Worm (Caenorhabditis elegans) whole organism, L3 larva: ENCODE results near the gene ncx-7.

ENCODE experiments used
- aly-2 ChIP-seq: fragments of 150-350 bp; optimal IDR thresholded peaks from 2 replicates; lab custom pipeline; 2014; ENCODE audit warnings: missing biosample characterization, missing genetic modification characterization
- egl-27 ChIP-seq: sonication (generic microtip); optimal IDR thresholded peaks from 4 replicates; lab custom pipeline; 2017; ENCODE audit warnings: missing biosample characterization, missing genetic modification reagents, missing genetic modification characterization
- lin-15B ChIP-seq: fragments of 150-350 bp; optimal IDR thresholded peaks from 2 replicates; lab custom pipeline; 2014; ENCODE audit warnings: missing biosample characterization, missing genetic modification characterization
- nfya-1 ChIP-seq: sonication (generic microtip); optimal IDR thresholded peaks from 2 replicates; lab custom pipeline; 2017; ENCODE audit warnings: missing genetic modification characterization, mild to moderate bottlenecking, missing compliant biosample characterization, antibody characterized with exemption, moderate library complexity; ENCODE audit not compliant: insufficient read depth
- nhr-23 ChIP-seq: fragments of 150-350 bp; optimal IDR thresholded peaks from 2 replicates; lab custom pipeline; 2014; ENCODE audit warnings: missing biosample characterization, missing genetic modification reagents, missing genetic modification characterization
- nhr-25 ChIP-seq: sonication (generic microtip); optimal IDR thresholded peaks from 2 replicates; lab custom pipeline; 2017; ENCODE audit warnings: missing biosample characterization, missing genetic modification characterization
- pha-4 ChIP-seq: fragments of 150-350 bp; optimal IDR thresholded peaks from 2 replicates; lab custom pipeline; 2014; ENCODE audit warnings: missing biosample characterization, missing genetic modification reagents, missing genetic modification characterization
- sea-2 ChIP-seq: fragments of 150-350 bp; sonication (generic microtip); optimal IDR thresholded peaks from 4 replicates; lab custom pipeline; 2014; ENCODE audit warnings: missing biosample characterization, missing genetic modification reagents, missing genetic modification characterization
- skn-1 ChIP-seq: fragments of 150-350 bp; optimal IDR thresholded peaks from 2 replicates; lab custom pipeline; 2014; ENCODE audit warnings: missing biosample characterization, missing genetic modification characterization
- snpc-4 ChIP-seq: fragments of 150-350 bp; optimal IDR thresholded peaks from 2 replicates; lab custom pipeline; 2014; ENCODE audit warnings: missing biosample characterization, missing genetic modification characterization

ncx-7 gene

ce11 chrIII:9666668-9667067, 53.4 kb downstream of the ncx-7 start:
- peak; percentile 19 for TF ChIP-seq nhr-25 (tag; lab: Kevin White, UChicago)
- TF ChIP-seq skn-1 (tag; lab: Kevin White, UChicago): no peak
- TF ChIP-seq aly-2 (tag; lab: Kevin White, UChicago): no peak
- peak; percentile 77 for TF ChIP-seq pha-4 (tag; lab: Kevin White, UChicago)
- TF ChIP-seq nfya-1 (tag; lab: Kevin White, UChicago): peak; percentile 14
- no peak for TF ChIP-seq sea-2 (GFP tag; lab: Kevin White, UChicago)
- peak; percentile 5 for TF ChIP-seq nhr-23
- no peak for TF ChIP-seq snpc-4
- no peak for TF ChIP-seq egl-27 (tag; lab: Kevin White, UChicago)
- TF ChIP-seq, all 47 proteins: peak for 4

DNA sequence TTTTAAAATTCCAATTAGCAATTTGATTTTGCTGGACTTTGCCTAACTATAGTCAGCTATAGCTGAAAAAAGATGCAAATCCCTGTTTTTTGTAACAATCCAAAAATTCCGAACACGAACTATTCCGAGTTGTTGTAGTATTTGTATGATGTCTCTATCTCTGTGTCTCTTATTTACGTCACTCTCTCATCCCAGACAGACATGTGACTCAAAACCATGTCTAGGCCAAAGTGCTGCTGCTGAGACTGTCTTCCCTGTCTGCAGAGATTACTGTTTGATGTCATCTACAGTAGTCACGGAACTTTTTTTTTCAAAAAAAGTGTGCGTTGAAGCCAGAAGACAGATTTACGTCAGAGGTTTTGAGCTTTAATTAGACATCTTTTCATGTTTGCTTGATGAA, 53.9 kb downstream of the ncx-7 start:
- TF ChIP-seq nhr-25 (tag; lab: Kevin White, UChicago) (peak; percentile 64), pha-4 (tag; lab: Kevin White, UChicago) (peak; percentile 13), lin-15B (no peak), nhr-23 (peak; percentile 67)
